Worm (Caenorhabditis elegans): ENCODE data around the gene AH9.3.

AH9.3 gene

DNA sequence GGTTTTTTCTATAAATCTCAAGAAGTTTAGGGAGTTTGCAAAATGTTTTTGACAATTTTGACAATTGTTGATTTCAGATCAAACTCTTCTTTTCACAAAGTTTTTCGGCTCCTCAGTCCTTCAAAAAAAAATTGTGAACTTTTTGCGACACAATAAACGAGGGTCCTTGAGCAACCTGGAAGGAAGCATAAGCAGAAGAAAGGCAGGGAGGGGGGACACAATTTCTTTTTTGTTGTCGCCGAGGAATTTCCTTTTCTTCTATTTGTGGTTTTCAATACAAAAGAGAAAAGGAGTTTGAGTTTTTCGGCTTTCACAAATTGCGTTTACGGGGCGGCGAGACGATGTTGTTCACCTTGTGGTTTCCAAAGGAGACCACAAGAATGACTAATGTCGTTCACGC is 5.9 kb upstream of the AH9.3 start:
- TF ChIP-seq pax-1 (tag; optimal IDR thresholded peaks at IDR 0.05) (no peak), unc-42 (tag; optimal IDR thresholded peaks at IDR 0.05) (peak; percentile 19)

DNA sequence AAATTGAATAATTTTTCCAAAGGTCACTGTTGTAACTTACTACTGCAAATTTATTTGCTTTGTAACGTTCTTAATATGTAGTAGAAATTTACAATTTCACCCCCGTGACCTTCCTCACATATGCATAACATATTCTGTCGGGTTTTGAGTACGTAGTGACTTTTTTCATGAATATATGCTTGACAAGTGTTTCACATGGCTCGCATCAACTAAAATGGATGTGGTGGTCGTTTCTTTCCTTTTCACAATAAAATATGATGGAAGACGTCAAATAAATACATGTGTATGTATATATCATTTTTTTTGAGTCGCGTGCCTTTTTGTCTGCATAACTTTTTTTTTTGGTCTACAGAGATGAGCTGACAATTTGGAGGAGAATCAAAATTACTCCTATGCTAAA is 5.5 kb upstream of the AH9.3 start:
- no peak for TF ChIP-seq ceh-34 (tag; optimal IDR thresholded peaks at IDR 0.05)
- no peak for TF ChIP-seq pros-1 (tag; optimal IDR thresholded peaks at IDR 0.05)
- no peak for TF ChIP-seq mec-3 (tag; optimal IDR thresholded peaks at IDR 0.05; ENCODE audit: borderline replicate concordance)
- no peak for TF ChIP-seq eyg-1 (tag; optimal IDR thresholded peaks at IDR 0.05)
- no peak for TF ChIP-seq zip-5 (tag; optimal IDR thresholded peaks at IDR 0.05)
- TF ChIP-seq ceh-48 (tag; optimal IDR thresholded peaks at IDR 0.05) = no peak
- TF ChIP-seq Y22D7AL.16 (tag; optimal IDR thresholded peaks at IDR 0.05) = no peak
- no peak for TF ChIP-seq C08G9.2 (tag; optimal IDR thresholded peaks at IDR 0.05)

ce11 chrX:2265069-2265468 is 4.2 kb upstream of the AH9.3 start:
- TF ChIP-seq madf-2 (tag; optimal IDR thresholded peaks at IDR 0.05) = no peak
- no peak for TF ChIP-seq hlh-6 (tag; optimal IDR thresholded peaks at IDR 0.05)
- TF ChIP-seq ama-1 (optimal IDR thresholded peaks at IDR 0.05) = no peak
- TF ChIP-seq syd-9 (tag; optimal IDR thresholded peaks at IDR 0.05) = no peak

DNA sequence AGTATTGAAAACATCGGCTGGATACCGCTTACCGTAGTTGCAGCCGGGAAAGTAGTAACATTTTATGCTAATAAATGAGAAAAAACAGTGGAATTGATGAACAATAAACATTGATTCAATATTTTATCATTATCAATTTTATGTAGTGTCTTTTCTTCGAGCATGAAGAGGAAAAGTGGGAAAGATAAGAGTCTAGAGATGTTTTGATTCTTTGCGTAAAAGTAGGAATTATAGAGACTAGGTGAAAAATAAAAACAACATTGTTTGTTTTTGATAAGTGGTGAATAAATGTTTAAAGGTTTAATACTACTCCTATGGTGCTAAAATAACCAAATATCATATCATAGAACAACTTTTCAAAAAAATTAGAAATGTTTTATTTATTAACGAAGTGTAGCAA is 1.5 kb upstream of the AH9.3 start:
- no peak for TF ChIP-seq Y22D7AL.16 (tag; optimal IDR thresholded peaks at IDR 0.05)
- TF ChIP-seq pha-2 (tag; optimal IDR thresholded peaks at IDR 0.05) = no peak
- no peak for TF ChIP-seq dmd-4 (tag; optimal IDR thresholded peaks at IDR 0.05; ENCODE audit: borderline replicate concordance)
- no peak for TF ChIP-seq ceh-24 (tag; optimal IDR thresholded peaks at IDR 0.05)
- no peak for TF ChIP-seq pat-9 (tag; optimal IDR thresholded peaks at IDR 0.05)
- no peak for TF ChIP-seq hlh-13 (GFP tag; optimal IDR thresholded peaks at IDR 0.05)
- no peak for TF ChIP-seq pax-1 (tag; optimal IDR thresholded peaks at IDR 0.05)
- no peak for TF ChIP-seq ref-2 (tag; optimal IDR thresholded peaks at IDR 0.05)
- TF ChIP-seq ceh-19 (GFP tag; optimal IDR thresholded peaks at IDR 0.05) = no peak
- no peak for TF ChIP-seq pha-4 (tag; optimal IDR thresholded peaks at IDR 0.05)
- TF ChIP-seq lin-11 (tag; optimal IDR thresholded peaks at IDR 0.05) = no peak
- no peak for TF ChIP-seq ceh-18 (tag; optimal IDR thresholded peaks at IDR 0.05)
- no peak for TF ChIP-seq syd-9 (tag; optimal IDR thresholded peaks at IDR 0.05)
- TF ChIP-seq ahr-1 (tag; optimal IDR thresholded peaks at IDR 0.05) = no peak
- TF ChIP-seq unc-86 (tag; optimal IDR thresholded peaks at IDR 0.05) = no peak

ce11 chrX:2258404-2258803 is 2.5 kb downstream of the AH9.3 start:
- TF ChIP-seq elt-2 (tag; optimal IDR thresholded peaks at IDR 0.05) = peak; percentile 4
- no peak for TF ChIP-seq dmd-4 (tag; optimal IDR thresholded peaks at IDR 0.05; ENCODE audit: borderline replicate concordance)

DNA sequence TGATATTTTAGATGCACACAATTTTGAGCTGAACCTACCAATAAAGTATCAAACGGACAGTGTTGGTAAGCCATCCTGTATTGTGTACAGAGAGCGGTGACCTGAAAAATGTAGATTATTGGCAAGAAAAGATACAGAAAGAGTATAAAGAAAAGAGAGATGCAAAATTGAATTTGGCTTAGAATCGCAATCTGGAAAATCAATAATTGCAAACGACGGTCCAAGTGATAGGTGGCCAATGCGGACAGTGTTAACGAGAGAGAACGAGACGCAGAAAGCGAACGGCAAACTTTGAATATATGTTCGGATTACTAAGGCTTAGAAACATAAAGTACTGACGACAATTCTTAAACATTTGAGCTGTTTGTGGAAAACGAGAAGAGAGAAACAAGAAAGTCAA is 2.9 kb downstream of the AH9.3 start, which contains the start of gene crn-4:
Gene crn-4, minus strand, starts transcription at position 101 of the 400 bp plus-strand sequence.
- TF ChIP-seq pag-3 (tag; optimal IDR thresholded peaks at IDR 0.05; ENCODE audit: borderline replicate concordance) (no peak), unc-3 (GFP tag; conservative IDR thresholded peaks at IDR 0.05) (no peak), unc-3 (tag; optimal IDR thresholded peaks at IDR 0.05) (no peak), fkh-6 (tag; optimal IDR thresholded peaks at IDR 0.05) (no peak), rnt-1 (tag; optimal IDR thresholded peaks at IDR 0.05) (no peak), odd-2 (tag; optimal IDR thresholded peaks at IDR 0.05) (no peak), ceh-18 (tag; optimal IDR thresholded peaks at IDR 0.05) (no peak)

DNA sequence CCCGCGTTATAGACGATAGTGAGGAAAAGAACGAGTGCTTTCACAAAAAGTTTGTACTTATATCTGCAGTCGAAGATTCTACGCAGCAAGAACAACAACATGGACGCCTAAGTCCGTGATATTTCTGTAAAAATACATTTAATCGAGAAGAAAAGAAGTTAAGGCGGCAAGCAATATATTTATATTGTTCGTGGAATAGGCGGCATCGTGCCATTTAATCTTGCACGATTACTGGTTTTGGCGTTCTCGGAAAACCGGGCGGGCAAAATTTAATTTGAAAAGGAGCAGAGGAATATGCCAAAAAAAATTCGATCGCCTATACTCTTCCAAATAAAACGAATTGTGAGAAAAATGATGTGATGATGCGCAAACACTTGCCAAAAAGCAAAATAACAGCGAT is 14.0 kb downstream of the AH9.3 start, which contains the start of gene AH9.1:
Gene AH9.1, minus strand, starts transcription at position 101 of the 400 bp plus-strand sequence.
- TF ChIP-seq ztf-16 (tag; optimal IDR thresholded peaks at IDR 0.05) (no peak), sdc-2 (tag; optimal IDR thresholded peaks at IDR 0.05) (no peak), syd-9 (tag; optimal IDR thresholded peaks at IDR 0.05) (no peak), gmeb-2 (tag; optimal IDR thresholded peaks at IDR 0.05) (no peak), ama-1 (optimal IDR thresholded peaks at IDR 0.05) (no peak), ceh-34 (tag; optimal IDR thresholded peaks at IDR 0.05) (no peak), unc-86 (tag; optimal IDR thresholded peaks at IDR 0.05) (no peak), ets-4 (tag; optimal IDR thresholded peaks at IDR 0.05) (no peak), pha-2 (tag; optimal IDR thresholded peaks at IDR 0.05) (no peak)

All from whole organism, late embryonic.